Comparison of ENCODE assay signal across 5 worm cellular contexts in the genomic region with DNA sequence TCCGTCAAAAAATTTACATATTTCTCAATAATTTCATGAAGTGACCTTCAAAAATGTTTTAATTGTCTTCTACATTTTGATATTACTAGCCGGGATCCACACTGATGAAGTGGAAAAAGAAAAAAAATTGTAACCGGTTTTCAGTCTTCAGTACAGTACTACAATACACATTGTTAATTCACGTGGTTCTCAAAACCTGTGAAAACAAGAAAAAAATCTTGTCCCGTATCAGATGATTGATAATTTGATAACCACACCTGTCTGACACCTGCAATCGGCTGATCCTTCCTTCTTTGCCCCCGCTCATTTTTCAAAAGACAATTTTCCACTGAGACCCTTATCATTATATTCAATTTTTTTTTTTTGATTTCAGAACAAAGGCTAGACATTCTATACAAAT.
TF ChIP-seq lines count a peak whose summit lies in the region.

A gene (plus strand): TSS at position 374 of the 400 bp plus-strand sequence.

TF ChIP-seq in whole organism, L1 larva, 84 proteins besides CTCF, POLR2A, EP300 and RAD21 (continues in another document):
- peak; percentile 37 for TF ChIP-seq tbx-2 (tag; optimal IDR thresholded peaks at IDR 0.05; lab: Kevin White, UChicago)
- no peak for TF ChIP-seq efl-1 (optimal IDR thresholded peaks at IDR 0.05; lab: Kevin White, UChicago)
- peak in 1 of 2 experiments; percentile 58 for TF ChIP-seq efl-1 (GFP tag; optimal IDR thresholded peaks at IDR 0.05 in 1 of 2; lab: Kevin White, UChicago)
- TF ChIP-seq blmp-1 (tag; optimal IDR thresholded peaks at IDR 0.05; lab: Kevin White, UChicago) = peak; percentile 7
- TF ChIP-seq mep-1 (tag; optimal IDR thresholded peaks at IDR 0.05; lab: Kevin White, UChicago) = no peak
- no peak for TF ChIP-seq irx-1 (tag; optimal IDR thresholded peaks at IDR 0.05; lab: Kevin White, UChicago)
- peak; percentile 42 for TF ChIP-seq nhr-90 (tag; optimal IDR thresholded peaks at IDR 0.05; lab: Kevin White, UChicago; ENCODE audit: poor library complexity)
- TF ChIP-seq unc-130 (tag; optimal IDR thresholded peaks at IDR 0.05; lab: Kevin White, UChicago) = peak; percentile 24
- TF ChIP-seq sptf-1 (tag; optimal IDR thresholded peaks at IDR 0.05; lab: Kevin White, UChicago) = no peak
- TF ChIP-seq grh-1 (GFP tag; IDR thresholded peaks at IDR 0.05; lab: Robert Waterston, UW) = peak; percentile 92
- no peak for TF ChIP-seq fkh-8 (tag; optimal IDR thresholded peaks at IDR 0.05; lab: Kevin White, UChicago)
- TF ChIP-seq pqm-1 (tag; optimal IDR thresholded peaks at IDR 0.05; lab: Kevin White, UChicago) = no peak
- peak; percentile 54 for TF ChIP-seq nhr-71 (tag; optimal IDR thresholded peaks at IDR 0.05; lab: Kevin White, UChicago)
- peak in 4 of 6 experiments; percentile 43 to 84 (median 58) for TF ChIP-seq elt-3 (tag; optimal IDR thresholded peaks at IDR 0.05; lab: Kevin White, UChicago)
- TF ChIP-seq nhr-19 (GFP tag; conservative IDR thresholded peaks at IDR 0.05; lab: Robert Waterston, UW) = peak; percentile 44
- TF ChIP-seq snu-23 (GFP tag; optimal IDR thresholded peaks at IDR 0.05; lab: Kevin White, UChicago) = peak; percentile 44
- TF ChIP-seq nhr-85 (tag; lab: Kevin White, UChicago) = peak; percentile 89

TF ChIP-seq in whole organism, L2 larva, 48 proteins besides CTCF, POLR2A, EP300 and RAD21:
- TF ChIP-seq snpc-4 (tag; optimal IDR thresholded peaks at IDR 0.05; lab: Kevin White, UChicago) = no peak
- TF ChIP-seq nhr-11 (tag; optimal IDR thresholded peaks at IDR 0.05; lab: Kevin White, UChicago) = no peak
- peak; percentile 19 for TF ChIP-seq nhr-25 (tag; optimal IDR thresholded peaks at IDR 0.05; lab: Kevin White, UChicago)
- TF ChIP-seq sma-3 (GFP tag; optimal IDR thresholded peaks at IDR 0.05; lab: Kevin White, UChicago) = peak; percentile 41
- TF ChIP-seq sma-9 (GFP tag; optimal IDR thresholded peaks at IDR 0.05; lab: Kevin White, UChicago) = peak; percentile 8
- no peak for TF ChIP-seq sma-9 (tag; optimal IDR thresholded peaks at IDR 0.05; lab: Kevin White, UChicago)
- no peak for TF ChIP-seq skn-1 (tag; optimal IDR thresholded peaks at IDR 0.05; lab: Kevin White, UChicago)
- no peak for TF ChIP-seq sem-4 (tag; optimal IDR thresholded peaks at IDR 0.05; lab: Kevin White, UChicago)
- TF ChIP-seq gmeb-1 (tag; optimal IDR thresholded peaks at IDR 0.05; lab: Kevin White, UChicago) = peak; percentile 16
- no peak for TF ChIP-seq ztf-11 (tag; optimal IDR thresholded peaks at IDR 0.05; lab: Kevin White, UChicago)

TF ChIP-seq in whole organism, L3 larva, 47 proteins besides CTCF, POLR2A, EP300 and RAD21:
- TF ChIP-seq ztf-4 (tag; optimal IDR thresholded peaks at IDR 0.05; lab: Kevin White, UChicago) (no peak), ceh-16 (tag; optimal IDR thresholded peaks at IDR 0.05; lab: Kevin White, UChicago) (no peak), ama-1 (optimal IDR thresholded peaks at IDR 0.05; lab: Kevin White, UChicago) (no peak), nhr-43 (tag; optimal IDR thresholded peaks at IDR 0.05; lab: Kevin White, UChicago; ENCODE audit: poor library complexity, severe bottlenecking) (peak; percentile 62), snpc-4 (tag; optimal IDR thresholded peaks at IDR 0.05; lab: Kevin White, UChicago) (no peak), nhr-23 (tag; optimal IDR thresholded peaks at IDR 0.05; lab: Kevin White, UChicago) (peak; percentile 12)

TF ChIP-seq in whole organism, L4 larva, 104 proteins besides CTCF, POLR2A, EP300 and RAD21 (continues in another document):
- no peak for TF ChIP-seq lin-29 (GFP tag; IDR thresholded peaks at IDR 0.05; lab: Robert Waterston, UW)
- TF ChIP-seq lir-3 (tag; optimal IDR thresholded peaks at IDR 0.05; lab: Kevin White, UChicago) = no peak
- no peak for TF ChIP-seq Y5F2A.4 (GFP tag; optimal IDR thresholded peaks at IDR 0.05; lab: Kevin White, UChicago)
- TF ChIP-seq aly-2 (tag; optimal IDR thresholded peaks at IDR 0.05; lab: Kevin White, UChicago) = no peak
- TF ChIP-seq dmd-6 (GFP tag; IDR thresholded peaks at IDR 0.05; lab: Robert Waterston, UW) = peak; percentile 36
- no peak for TF ChIP-seq Y75B8A.6 (GFP tag; IDR thresholded peaks at IDR 0.05; lab: Robert Waterston, UW)
- peak; percentile 47 for TF ChIP-seq hlh-30 (tag; optimal IDR thresholded peaks at IDR 0.05; lab: Kevin White, UChicago; ENCODE audit: insufficient read depth)
- no peak for TF ChIP-seq lsy-2 (tag; optimal IDR thresholded peaks at IDR 0.05; lab: Kevin White, UChicago)
- TF ChIP-seq nhr-28 (tag; optimal IDR thresholded peaks at IDR 0.05; lab: Kevin White, UChicago) = peak; percentile 68
- TF ChIP-seq F10B5.3 (tag; optimal IDR thresholded peaks at IDR 0.05; lab: Kevin White, UChicago) = no peak
- TF ChIP-seq ZK337.2 (GFP tag; IDR thresholded peaks at IDR 0.05; lab: Robert Waterston, UW) = no peak
- no peak for TF ChIP-seq mep-1 (tag; optimal IDR thresholded peaks at IDR 0.05; lab: Kevin White, UChicago)
- TF ChIP-seq lin-13 (GFP tag; optimal IDR thresholded peaks at IDR 0.05; lab: Kevin White, UChicago) = no peak
- no peak for TF ChIP-seq lin-38 (GFP tag; IDR thresholded peaks at IDR 0.05; lab: Robert Waterston, UW)
- peak; percentile 11 for TF ChIP-seq aha-1 (tag; lab: Kevin White, UChicago)
- no peak for TF ChIP-seq R02D3.7 (tag; optimal IDR thresholded peaks at IDR 0.05; lab: Kevin White, UChicago)
- TF ChIP-seq arid-1 (GFP tag; conservative IDR thresholded peaks at IDR 0.05; lab: Robert Waterston, UW) = no peak
- no peak for TF ChIP-seq D1046.2 (GFP tag; IDR thresholded peaks at IDR 0.05; lab: Robert Waterston, UW)
- TF ChIP-seq dmd-9 (GFP tag; IDR thresholded peaks at IDR 0.05; lab: Robert Waterston, UW) = no peak
- TF ChIP-seq hif-1 (tag; optimal IDR thresholded peaks at IDR 0.05; lab: Kevin White, UChicago) = no peak
- TF ChIP-seq ama-1 (optimal IDR thresholded peaks at IDR 0.05; lab: Kevin White, UChicago) = no peak
- no peak for TF ChIP-seq zip-11 (GFP tag; IDR thresholded peaks at IDR 0.05; lab: Robert Waterston, UW)
- TF ChIP-seq nhr-102 (tag; optimal IDR thresholded peaks at IDR 0.05; lab: Kevin White, UChicago) = no peak
- peak in 1 of 2 experiments; percentile 19 for TF ChIP-seq mdl-1 (tag; optimal IDR thresholded peaks at IDR 0.05; lab: Kevin White, UChicago)
- TF ChIP-seq zfp-2 (tag; optimal IDR thresholded peaks at IDR 0.05; lab: Kevin White, UChicago) = no peak
- TF ChIP-seq jun-1 (tag; optimal IDR thresholded peaks at IDR 0.05; lab: Kevin White, UChicago) = no peak
- no peak for TF ChIP-seq ceh-62 (tag; optimal IDR thresholded peaks at IDR 0.05; lab: Kevin White, UChicago)
- TF ChIP-seq madf-5 (GFP tag; IDR thresholded peaks at IDR 0.05; lab: Robert Waterston, UW) = no peak
- TF ChIP-seq cey-2 (tag; optimal IDR thresholded peaks at IDR 0.05; lab: Kevin White, UChicago; ENCODE audit: borderline replicate concordance, insufficient read depth) = peak; percentile 16
- TF ChIP-seq ceh-82 (tag; optimal IDR thresholded peaks at IDR 0.05; lab: Kevin White, UChicago) = no peak

TF ChIP-seq in whole organism, young adult, 124 proteins besides CTCF, POLR2A, EP300 and RAD21:
- TF ChIP-seq F33H1.4 (GFP tag; IDR thresholded peaks at IDR 0.05; lab: Robert Waterston, UW) (no peak), nhr-120 (GFP tag; IDR thresholded peaks at IDR 0.05; lab: Robert Waterston, UW) (no peak), dpl-1 (GFP tag; optimal IDR thresholded peaks at IDR 0.05; lab: Kevin White, UChicago) (no peak), B0261.1 (tag; optimal IDR thresholded peaks at IDR 0.05; lab: Kevin White, UChicago) (no peak), atf-7 (tag; optimal IDR thresholded peaks at IDR 0.05; lab: Kevin White, UChicago) (no peak), mcd-1 (GFP tag; IDR thresholded peaks at IDR 0.05; lab: Robert Waterston, UW) (no peak), K11D2.4 (GFP tag; IDR thresholded peaks at IDR 0.05; lab: Robert Waterston, UW) (peak; percentile 20; the same call in 1 of the 2 replicates), ztf-6 (GFP tag; IDR thresholded peaks at IDR 0.05; lab: Robert Waterston, UW) (no peak), ceh-58 (GFP tag; IDR thresholded peaks at IDR 0.05; lab: Robert Waterston, UW) (no peak), madf-10 (tag; optimal IDR thresholded peaks at IDR 0.05; lab: Kevin White, UChicago) (no peak), nfya-2 (GFP tag; IDR thresholded peaks at IDR 0.05; lab: Robert Waterston, UW) (no peak), sptf-2 (GFP tag; optimal IDR thresholded peaks at IDR 0.05; lab: Kevin White, UChicago) (no peak), madf-6 (GFP tag; IDR thresholded peaks at IDR 0.05; lab: Robert Waterston, UW) (no peak), snpc-3.4 (tag; optimal IDR thresholded peaks at IDR 0.05; lab: Kevin White, UChicago) (no peak), lin-40 (tag; optimal IDR thresholded peaks at IDR 0.05; lab: Kevin White, UChicago) (peak; percentile 29), nfyb-1 (GFP tag; IDR thresholded peaks at IDR 0.05; lab: Robert Waterston, UW) (no peak), ztf-26 (tag; optimal IDR thresholded peaks at IDR 0.05; lab: Kevin White, UChicago) (peak; percentile 29)
